Fruit fly (Drosophila melanogaster) whole organism: ENCODE measurements around the gene sob.

ENCODE experiments used
- CG8478 ChIP-seq: fragments of >200 bp; optimal IDR thresholded peaks from 2 replicates; lab custom pipeline; 2018; ENCODE audit warnings: inconsistent platforms
- Dll ChIP-seq: fragments of >200 bp; optimal IDR thresholded peaks from 2 replicates; lab custom pipeline; 2017
- EcR ChIP-seq, 2 experiments: fragments of >200 bp; optimal IDR thresholded peaks; 2 replicates each; lab custom pipeline; 2017; ENCODE audit warnings: missing biosample characterization in 2 of 2, missing genetic modification characterization in 2 of 2, missing genetic modification reagents in 2 of 2
- pan ChIP-seq: fragments of >200 bp; optimal IDR thresholded peaks from 2 replicates; lab custom pipeline; 2017
- psq ChIP-seq: fragments of >200 bp; optimal IDR thresholded peaks from 2 replicates; lab custom pipeline; 2017
- usp ChIP-seq: fragments of >200 bp; optimal IDR thresholded peaks from 2 replicates; lab custom pipeline; 2017; ENCODE audit warnings: missing biosample characterization, missing genetic modification characterization, mixed read lengths

- TF ChIP-seq CG8478 (lab: Kevin White, UChicago) (no peak), EcR (GFP tag; optimal IDR thresholded peaks at IDR 0.05; lab: Kevin White, UChicago) (no peak), psq (no peak), Dll (no peak), pan (lab: Kevin White, UChicago) (no peak), usp (GFP tag; lab: Kevin White, UChicago) (no peak)
These were observed 33.1 kb downstream of the sob start for dm6 chr2L:3547512-3547911.
